Worm (Caenorhabditis elegans) whole organism, L3 larva: ENCODE data around the gene F08H9.3.
A peak's percentile ranks its signal among the peaks of the same experiment; 100 is the strongest.

ENCODE experiments used
- R02D3.7 ChIP-seq: fragments of 150-350 bp; optimal IDR thresholded peaks from 2 replicates; lab custom pipeline; 2014; ENCODE audit warnings: missing biosample characterization, missing genetic modification characterization
- ZK546.5 ChIP-seq: sonication (generic microtip); optimal IDR thresholded peaks from 2 replicates; lab custom pipeline; 2017; ENCODE audit warnings: missing biosample characterization, missing genetic modification characterization
- aly-2 ChIP-seq: fragments of 150-350 bp; optimal IDR thresholded peaks from 2 replicates; lab custom pipeline; 2014; ENCODE audit warnings: missing biosample characterization, missing genetic modification characterization
- ama-1 ChIP-seq: fragments of 150-350 bp; optimal IDR thresholded peaks from 2 replicates; lab custom pipeline; 2018
- ceh-28 ChIP-seq: fragments of 150-350 bp; optimal IDR thresholded peaks from 2 replicates; lab custom pipeline; 2014; ENCODE audit warnings: missing biosample characterization, missing genetic modification reagents, missing genetic modification characterization
- ceh-82 ChIP-seq: fragments of 150-350 bp; optimal IDR thresholded peaks from 2 replicates; lab custom pipeline; 2014; ENCODE audit warnings: missing biosample characterization, missing genetic modification characterization
- ceh-9 ChIP-seq: sonication (generic microtip); optimal IDR thresholded peaks from 2 replicates; lab custom pipeline; 2018; ENCODE audit warnings: missing biosample characterization, missing genetic modification characterization
- daf-12 ChIP-seq: fragments of 150-350 bp; optimal IDR thresholded peaks from 2 replicates; lab custom pipeline; 2014; ENCODE audit warnings: missing biosample characterization, missing genetic modification reagents, missing genetic modification characterization
- egl-27 ChIP-seq: sonication (generic microtip); optimal IDR thresholded peaks from 4 replicates; lab custom pipeline; 2017; ENCODE audit warnings: missing biosample characterization, missing genetic modification reagents, missing genetic modification characterization
- egl-5 ChIP-seq: fragments of 150-350 bp; optimal IDR thresholded peaks from 2 replicates; lab custom pipeline; 2017; ENCODE audit warnings: missing biosample characterization, missing genetic modification reagents, missing genetic modification characterization, inconsistent platforms
- elt-1 ChIP-seq: fragments of 150-350 bp; optimal IDR thresholded peaks from 2 replicates; lab custom pipeline; 2014; ENCODE audit warnings: missing biosample characterization, missing genetic modification characterization
- elt-2 ChIP-seq: sonication (generic microtip); optimal IDR thresholded peaks from 2 replicates; lab custom pipeline; 2016; ENCODE audit warnings: missing genetic modification reagents, mild to moderate bottlenecking, missing genetic modification characterization, missing compliant biosample characterization
- elt-3 ChIP-seq, 3 experiments: fragments of 150-350 bp in 1 of 3; sonication (generic microtip) in 2 of 3; optimal IDR thresholded peaks; 2 replicates in 2 of 3; 4 replicates in 1 of 3; lab custom pipeline; 2014 to 2017; ENCODE audit warnings: missing biosample characterization in 3 of 3, missing genetic modification characterization in 3 of 3
- eor-1 ChIP-seq, 2 experiments: fragments of 150-350 bp; optimal IDR thresholded peaks; 2 replicates each; lab custom pipeline; 2014 to 2018; ENCODE audit warnings: missing biosample characterization in 2 of 2, missing genetic modification characterization in 2 of 2
- fkh-10 ChIP-seq: sonication (generic microtip); optimal IDR thresholded peaks from 2 replicates; lab custom pipeline; 2017; ENCODE audit warnings: missing biosample characterization, missing genetic modification reagents, missing genetic modification characterization
- fkh-2 ChIP-seq: fragments of 150-350 bp; optimal IDR thresholded peaks from 2 replicates; lab custom pipeline; 2014; ENCODE audit warnings: missing biosample characterization, missing genetic modification reagents, missing genetic modification characterization
- fos-1 ChIP-seq: fragments of 150-350 bp; optimal IDR thresholded peaks from 2 replicates; lab custom pipeline; 2014; ENCODE audit warnings: missing biosample characterization, missing genetic modification characterization
- hmg-11 ChIP-seq: sonication (generic microtip); optimal IDR thresholded peaks from 2 replicates; lab custom pipeline; 2016; ENCODE audit warnings: missing genetic modification characterization, missing compliant biosample characterization
- lin-15B ChIP-seq: fragments of 150-350 bp; optimal IDR thresholded peaks from 2 replicates; lab custom pipeline; 2014; ENCODE audit warnings: missing biosample characterization, missing genetic modification characterization
- lin-39 ChIP-seq: fragments of 150-350 bp; optimal IDR thresholded peaks from 2 replicates; lab custom pipeline; 2018; ENCODE audit warnings: missing biosample characterization, missing genetic modification reagents, missing genetic modification characterization
- lsy-12 ChIP-seq: sonication (generic microtip); optimal IDR thresholded peaks from 2 replicates; lab custom pipeline; 2016; ENCODE audit warnings: mild to moderate bottlenecking, missing genetic modification characterization, missing compliant biosample characterization
- mdl-1 ChIP-seq: fragments of 150-350 bp; optimal IDR thresholded peaks from 2 replicates; lab custom pipeline; 2014; ENCODE audit warnings: missing biosample characterization, missing genetic modification characterization
- nfya-1 ChIP-seq: sonication (generic microtip); optimal IDR thresholded peaks from 2 replicates; lab custom pipeline; 2017; ENCODE audit warnings: missing genetic modification characterization, mild to moderate bottlenecking, missing compliant biosample characterization, antibody characterized with exemption, moderate library complexity; ENCODE audit not compliant: insufficient read depth
- nhr-12 ChIP-seq: fragments of 150-350 bp; optimal IDR thresholded peaks from 2 replicates; lab custom pipeline; 2014; ENCODE audit warnings: missing biosample characterization, missing genetic modification characterization
- nhr-237 ChIP-seq: fragments of 150-350 bp; optimal IDR thresholded peaks from 2 replicates; lab custom pipeline; 2014; ENCODE audit warnings: missing biosample characterization, missing genetic modification characterization
- nhr-25 ChIP-seq: sonication (generic microtip); optimal IDR thresholded peaks from 2 replicates; lab custom pipeline; 2017; ENCODE audit warnings: missing biosample characterization, missing genetic modification characterization
- nhr-28 ChIP-seq: fragments of 150-350 bp; optimal IDR thresholded peaks from 2 replicates; lab custom pipeline; 2014; ENCODE audit warnings: missing biosample characterization, missing genetic modification characterization
- nhr-43 ChIP-seq: sonication (generic microtip); optimal IDR thresholded peaks from 2 replicates; lab custom pipeline; 2016; ENCODE audit warnings: mild to moderate bottlenecking, missing genetic modification characterization, missing compliant biosample characterization; ENCODE audit not compliant: poor library complexity, severe bottlenecking
- nhr-76 ChIP-seq: fragments of 150-350 bp; sonication (generic microtip); optimal IDR thresholded peaks from 5 replicates; lab custom pipeline; 2014; ENCODE audit warnings: missing biosample characterization, missing genetic modification characterization
- nhr-77 ChIP-seq: fragments of 150-350 bp; optimal IDR thresholded peaks from 2 replicates; lab custom pipeline; 2014; ENCODE audit warnings: missing biosample characterization, missing genetic modification characterization
- pha-4 ChIP-seq: fragments of 150-350 bp; optimal IDR thresholded peaks from 2 replicates; lab custom pipeline; 2014; ENCODE audit warnings: missing biosample characterization, missing genetic modification reagents, missing genetic modification characterization
- pqm-1 ChIP-seq: fragments of 150-350 bp; optimal IDR thresholded peaks from 2 replicates; lab custom pipeline; 2017; ENCODE audit warnings: missing biosample characterization, missing genetic modification characterization, inconsistent platforms
- skn-1 ChIP-seq: fragments of 150-350 bp; optimal IDR thresholded peaks from 2 replicates; lab custom pipeline; 2014; ENCODE audit warnings: missing biosample characterization, missing genetic modification characterization
- snpc-4 ChIP-seq: fragments of 150-350 bp; optimal IDR thresholded peaks from 2 replicates; lab custom pipeline; 2014; ENCODE audit warnings: missing biosample characterization, missing genetic modification characterization
- tbx-2 ChIP-seq: sonication (generic microtip); optimal IDR thresholded peaks from 2 replicates; lab custom pipeline; 2016; ENCODE audit warnings: mild to moderate bottlenecking, missing genetic modification characterization, missing compliant biosample characterization
- unc-39 ChIP-seq: sonication (generic microtip); optimal IDR thresholded peaks from 4 replicates; lab custom pipeline; 2017; ENCODE audit warnings: missing biosample characterization, missing genetic modification characterization
- unc-62 ChIP-seq: fragments of 150-350 bp; sonication (generic microtip); optimal IDR thresholded peaks from 4 replicates; lab custom pipeline; 2014; ENCODE audit warnings: missing biosample characterization, missing genetic modification reagents, missing genetic modification characterization
- zag-1 ChIP-seq: fragments of 150-350 bp; optimal IDR thresholded peaks from 2 replicates; lab custom pipeline; 2014; ENCODE audit warnings: missing biosample characterization, missing genetic modification characterization
- ztf-11 ChIP-seq: fragments of 150-350 bp; optimal IDR thresholded peaks from 2 replicates; lab custom pipeline; 2014; ENCODE audit warnings: missing biosample characterization, missing genetic modification characterization
- ztf-4 ChIP-seq: fragments of 150-350 bp; optimal IDR thresholded peaks from 2 replicates; lab custom pipeline; 2014; ENCODE audit warnings: missing biosample characterization, missing genetic modification characterization

Gene F08H9.3

DNA sequence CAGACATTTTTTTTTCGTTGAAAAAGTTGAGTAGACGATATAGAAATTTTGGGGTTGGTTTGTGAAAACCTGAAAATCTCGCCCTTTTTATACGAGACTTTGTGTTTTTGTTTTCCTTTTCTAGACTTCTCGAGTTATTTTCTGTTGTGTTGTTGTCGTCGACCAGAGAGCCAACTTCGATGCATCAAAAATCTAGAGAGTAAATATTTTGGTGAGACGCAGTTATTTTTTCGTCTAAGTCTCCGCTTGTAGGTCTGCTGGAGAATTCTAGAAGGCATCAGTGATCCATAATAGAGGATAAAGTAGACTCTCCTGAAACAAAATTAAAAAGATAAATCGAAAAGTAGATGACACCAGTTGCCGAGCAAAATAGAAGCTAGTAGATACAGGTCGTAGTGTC is 1.2 kb upstream of the F08H9.3 start, which contains the start of gene F08H9.4:
TSS of gene F08H9.4 (minus strand) at position 61 of the 400 bp plus-strand sequence.
- TF ChIP-seq tbx-2 (tag; lab: Kevin White, UChicago) (no peak), nhr-76 (tag; lab: Kevin White, UChicago) (no peak), pqm-1 (tag; lab: Kevin White, UChicago) (no peak), nhr-77 (tag; lab: Kevin White, UChicago) (no peak), egl-27 (no peak), ceh-82 (tag; lab: Kevin White, UChicago) (no peak), nhr-237 (tag; lab: Kevin White, UChicago) (no peak), ztf-11 (no peak), hmg-11 (tag; lab: Kevin White, UChicago) (no peak), unc-62 (GFP tag; lab: Kevin White, UChicago) (no peak), aly-2 (tag; lab: Kevin White, UChicago) (no peak), fkh-10 (GFP tag; lab: Kevin White, UChicago) (no peak), unc-39 (tag; lab: Kevin White, UChicago) (no peak), ceh-9 (tag; lab: Kevin White, UChicago) (no peak), mdl-1 (tag; lab: Kevin White, UChicago) (no peak), ztf-4 (tag; lab: Kevin White, UChicago) (no peak), ama-1 (lab: Kevin White, UChicago) (no peak), skn-1 (tag; lab: Kevin White, UChicago) (no peak), nhr-25 (tag; lab: Kevin White, UChicago) (no peak), nhr-43 (tag; lab: Kevin White, UChicago) (no peak)

DNA sequence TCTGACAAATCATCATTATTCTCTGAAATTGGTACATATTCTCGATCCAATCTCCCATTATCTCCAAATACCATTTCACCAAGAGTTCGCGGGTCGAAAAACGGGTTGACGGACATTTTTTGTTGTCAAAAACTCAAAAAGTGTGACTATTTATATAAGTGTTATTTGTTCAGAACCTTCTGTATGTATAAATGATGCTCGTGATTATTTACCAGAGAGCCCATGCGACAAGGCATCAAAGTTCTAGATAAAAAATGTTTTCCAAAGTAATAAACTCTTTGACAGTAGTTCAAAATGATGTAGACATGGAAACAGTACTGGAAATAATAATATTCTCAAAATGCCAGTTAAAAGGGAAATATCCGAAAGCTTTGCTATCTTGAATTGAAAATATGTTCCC is 485 bp downstream of the F08H9.3 start:
- peak; percentile 64 for TF ChIP-seq pha-4 (tag; lab: Kevin White, UChicago)
- TF ChIP-seq nhr-43 (tag; lab: Kevin White, UChicago), result no peak

DNA sequence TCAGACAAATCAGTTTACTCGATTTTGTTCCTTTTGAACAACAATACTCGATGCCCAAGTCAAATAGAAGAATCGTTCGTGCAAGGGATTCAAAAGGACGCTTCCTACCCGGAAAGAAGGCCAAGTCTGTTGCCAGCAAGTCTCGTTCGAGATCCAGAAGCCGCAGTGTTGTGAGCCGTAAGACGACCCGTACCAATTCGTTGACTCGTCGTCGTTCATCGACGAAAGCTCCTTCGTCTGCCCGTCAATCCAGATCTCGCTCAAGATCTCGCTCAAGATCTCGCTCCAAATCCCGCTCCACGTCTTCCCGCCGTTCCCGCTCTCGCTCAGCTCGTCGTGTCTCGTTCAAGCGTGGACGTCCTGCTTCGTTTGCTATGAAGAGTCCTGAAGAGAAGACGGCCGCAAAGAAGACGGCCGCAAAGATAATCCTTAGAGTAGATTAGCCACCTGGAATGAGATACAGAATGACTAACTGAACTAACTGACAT is 2.5 kb downstream of the F08H9.3 start, which contains the start of gene F08H9.2:
TSS of gene F08H9.2 (plus strand) at position 51 of the 488 bp plus-strand sequence.
- TF ChIP-seq elt-3 (tag; optimal IDR thresholded peaks at IDR 0.05; lab: Kevin White, UChicago), result no peak
- no peak for TF ChIP-seq snpc-4 (tag; lab: Kevin White, UChicago)
- TF ChIP-seq unc-62 (GFP tag; lab: Kevin White, UChicago), result no peak
- TF ChIP-seq eor-1 (tag; optimal IDR thresholded peaks at IDR 0.05; lab: Kevin White, UChicago), result no peak
- no peak for TF ChIP-seq fkh-2 (tag; lab: Kevin White, UChicago)
- no peak for TF ChIP-seq zag-1 (tag; lab: Kevin White, UChicago)
- no peak for TF ChIP-seq ceh-82 (tag; lab: Kevin White, UChicago)
- TF ChIP-seq lsy-12 (tag; lab: Kevin White, UChicago), result no peak
- no peak for TF ChIP-seq fos-1 (tag; lab: Kevin White, UChicago)
- no peak for TF ChIP-seq nhr-237 (tag; lab: Kevin White, UChicago)
- TF ChIP-seq lin-15B, result no peak
- TF ChIP-seq ceh-9 (tag; lab: Kevin White, UChicago), result no peak
- no peak for TF ChIP-seq pha-4 (tag; lab: Kevin White, UChicago)
- no peak for TF ChIP-seq nhr-28 (tag; lab: Kevin White, UChicago)

DNA sequence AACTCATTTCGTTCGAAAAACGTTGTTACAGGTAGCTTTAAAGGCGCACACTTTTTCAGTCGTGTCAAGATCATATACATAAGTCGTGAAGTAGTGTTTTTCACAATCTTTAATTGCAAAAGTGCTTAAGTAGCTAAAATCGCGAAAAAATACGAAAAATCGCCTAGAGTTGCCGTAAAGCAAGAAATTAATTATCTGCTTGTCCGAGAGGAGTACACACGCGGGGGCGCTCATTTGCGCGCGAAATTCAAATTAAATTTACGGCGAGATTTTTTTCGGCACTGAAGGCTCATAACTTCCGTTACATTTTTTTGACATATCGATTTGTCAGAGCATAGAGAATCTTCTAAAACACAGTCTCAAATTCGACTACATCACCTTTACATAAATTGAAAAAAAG is 3.0 kb downstream of the F08H9.3 start:
- TF ChIP-seq unc-39 (tag; lab: Kevin White, UChicago) (no peak), nfya-1 (tag; lab: Kevin White, UChicago) (no peak), lin-39 (tag; lab: Kevin White, UChicago) (no peak), nhr-25 (tag; lab: Kevin White, UChicago) (no peak), nhr-77 (tag; lab: Kevin White, UChicago) (no peak), fos-1 (tag; lab: Kevin White, UChicago) (no peak), nhr-12 (tag; lab: Kevin White, UChicago) (no peak), daf-12 (tag; lab: Kevin White, UChicago) (no peak), eor-1 (tag; optimal IDR thresholded peaks at IDR 0.05; lab: Kevin White, UChicago) (no peak)

DNA sequence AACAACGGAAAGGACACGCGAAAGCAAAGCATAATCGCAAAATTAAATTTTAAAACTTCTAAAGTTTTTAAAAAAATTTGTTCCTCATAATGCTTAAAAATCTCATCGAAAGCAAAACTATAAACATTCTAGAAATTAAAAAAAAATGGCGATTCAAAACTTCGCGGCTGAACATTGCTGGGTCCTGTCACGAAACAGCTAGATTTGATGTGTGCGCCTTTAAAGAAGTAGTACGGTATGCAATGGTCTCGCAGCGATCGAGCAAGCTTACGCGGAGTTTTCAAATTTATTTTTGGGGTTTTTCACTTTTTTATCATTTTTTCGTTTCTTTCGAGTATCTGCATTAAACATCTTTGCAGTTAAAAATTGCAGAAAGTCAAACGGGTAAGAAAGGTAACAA is 6.1 kb downstream of the F08H9.3 start, which contains the start of gene coh-3:
TSS of gene coh-3 (plus strand) at position 353 of the 400 bp plus-strand sequence.
- TF ChIP-seq elt-2 (tag; lab: Kevin White, UChicago) (no peak), nhr-76 (tag; lab: Kevin White, UChicago) (no peak), ZK546.5 (tag; lab: Kevin White, UChicago) (no peak), elt-1 (no peak), nhr-12 (tag; lab: Kevin White, UChicago) (no peak), skn-1 (tag; lab: Kevin White, UChicago) (no peak), egl-5 (no peak), zag-1 (tag; lab: Kevin White, UChicago) (no peak), elt-3 (tag; optimal IDR thresholded peaks at IDR 0.05; lab: Kevin White, UChicago) (no peak), tbx-2 (tag; lab: Kevin White, UChicago) (no peak), ceh-28 (tag; lab: Kevin White, UChicago) (no peak), mdl-1 (tag; lab: Kevin White, UChicago) (no peak), fkh-10 (GFP tag; lab: Kevin White, UChicago) (no peak), R02D3.7 (tag; lab: Kevin White, UChicago) (no peak)
